Fruit fly (Drosophila melanogaster): Measurements from ENCODE around the gene Bub3.
A peak's percentile ranks its signal among the peaks of the same experiment; 100 is the strongest.

The Bub3 gene

DNA sequence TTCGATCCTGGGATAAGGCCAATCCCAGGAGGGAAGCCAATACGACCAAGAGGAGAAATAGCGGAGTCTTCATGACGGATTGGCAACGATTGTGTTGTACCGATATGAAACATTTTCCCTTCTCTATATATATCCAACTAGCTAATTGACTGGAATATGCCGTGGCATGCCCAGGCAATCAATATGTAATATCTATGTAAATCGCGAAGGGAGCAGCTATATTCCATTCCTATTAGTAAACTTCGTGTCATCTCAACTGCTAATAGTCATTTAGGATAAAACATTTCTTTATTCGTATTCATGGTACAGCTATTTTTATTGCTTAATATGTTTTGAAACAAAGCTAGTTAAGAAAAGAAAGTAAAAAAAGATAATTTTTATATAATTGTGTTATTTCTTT is 40.1 kb upstream of the Bub3 start, which contains the start of gene Dup99B:
Dup99B (minus strand) TSS at position 101 of the 400 bp plus-strand sequence.
- TF ChIP-seq az2 (GFP tag; optimal IDR thresholded peaks at IDR 0.05) = no peak
- TF ChIP-seq gem (tag; optimal IDR thresholded peaks at IDR 0.05) = no peak
- no peak for TF ChIP-seq ERR (GFP tag; optimal IDR thresholded peaks at IDR 0.05)
- no peak for TF ChIP-seq prd (optimal IDR thresholded peaks at IDR 0.05)
- TF ChIP-seq prd (GFP tag; IDR thresholded peaks at IDR 0.05) = no peak
- no peak for TF ChIP-seq CG10543 (GFP tag; optimal IDR thresholded peaks at IDR 0.05)
- no peak for TF ChIP-seq bab2 (GFP tag; optimal IDR thresholded peaks at IDR 0.05)
- no peak for TF ChIP-seq fd96Cb (tag; optimal IDR thresholded peaks at IDR 0.05)
- TF ChIP-seq CG3163 (GFP tag; optimal IDR thresholded peaks at IDR 0.05) = no peak
- TF ChIP-seq CG6689 (GFP tag; IDR thresholded peaks at IDR 0.05) = no peak
- TF ChIP-seq chn (GFP tag; optimal IDR thresholded peaks at IDR 0.05) = no peak
- TF ChIP-seq HLH54F (GFP tag; optimal IDR thresholded peaks at IDR 0.05) = no peak
- no peak for TF ChIP-seq lab (GFP tag; optimal IDR thresholded peaks at IDR 0.05)
- TF ChIP-seq CG1024 (GFP tag; IDR thresholded peaks at IDR 0.05) = no peak
- TF ChIP-seq CG1792 (GFP tag; optimal IDR thresholded peaks at IDR 0.05) = no peak
- TF ChIP-seq Gsc (GFP tag; IDR thresholded peaks at IDR 0.05) = no peak
- no peak for TF ChIP-seq cad (GFP tag; optimal IDR thresholded peaks at IDR 0.05)
- TF ChIP-seq CG12942 (GFP tag; optimal IDR thresholded peaks at IDR 0.05) = no peak
- no peak for TF ChIP-seq tin (GFP tag; optimal IDR thresholded peaks at IDR 0.05)

- TF ChIP-seq CG15601 (tag; optimal IDR thresholded peaks at IDR 0.05) (no peak), CkIIα-i1 (GFP tag; IDR thresholded peaks at IDR 0.05) (no peak), bowl (GFP tag; IDR thresholded peaks at IDR 0.05) (no peak), cas (GFP tag; IDR thresholded peaks at IDR 0.05) (no peak), CG2199 (GFP tag; IDR thresholded peaks at IDR 0.05) (peak; percentile 92), CG42726 (GFP tag; IDR thresholded peaks at IDR 0.05; ENCODE audit: partially characterized antibody) (no peak), fd102C (GFP tag; optimal IDR thresholded peaks at IDR 0.05) (no peak), lab (GFP tag; optimal IDR thresholded peaks at IDR 0.05) (no peak), D (optimal IDR thresholded peaks at IDR 0.05) (peak; percentile 71), D (GFP tag; optimal IDR thresholded peaks at IDR 0.05) (no peak)
These were observed 39.1 kb upstream of the Bub3 start, which contains the start of gene Obp99d for dm6 chr3R:29714314-29714713. Obp99d (plus strand) TSS chr3R:29714505.

DNA sequence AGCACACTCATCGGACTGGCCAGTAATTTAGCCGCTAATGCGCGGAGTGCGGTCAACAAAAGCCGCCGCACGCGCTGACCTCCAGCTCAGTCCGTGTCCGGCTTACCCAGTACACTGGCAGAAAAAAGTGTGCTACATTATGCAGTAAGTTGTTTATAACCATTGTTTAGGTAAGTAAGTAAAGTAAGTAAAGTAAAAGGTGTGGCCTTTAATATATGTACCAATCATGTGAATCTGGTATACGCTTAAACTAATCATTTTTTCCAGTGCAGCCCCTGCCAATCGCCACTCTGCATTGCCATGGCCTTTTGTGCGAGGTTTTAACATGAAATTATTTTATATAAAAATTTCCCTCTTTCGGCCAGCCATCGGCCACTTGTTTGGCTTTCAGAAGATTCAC is 36.2 kb upstream of the Bub3 start:
- TF ChIP-seq zen (tag; optimal IDR thresholded peaks at IDR 0.05) (no peak), sens (GFP tag) (peak; percentile 81), Optix (GFP tag; IDR thresholded peaks at IDR 0.05) (peak; percentile 46; the same call in 1 of the 3 replicates), Elba2 (GFP tag; optimal IDR thresholded peaks at IDR 0.05) (no peak), knrl (GFP tag; IDR thresholded peaks at IDR 0.05; ENCODE audit: partially characterized antibody) (no peak), Med (GFP tag) (peak; percentile 53), dmrt11E (tag; optimal IDR thresholded peaks at IDR 0.05) (peak; percentile 46), grau (tag; optimal IDR thresholded peaks at IDR 0.05) (peak; percentile 0), fd96Cb (tag; optimal IDR thresholded peaks at IDR 0.05) (peak; percentile 3), Pdp1 (GFP tag; optimal IDR thresholded peaks at IDR 0.05) (no peak), CG10979 (tag; optimal IDR thresholded peaks at IDR 0.05) (peak; percentile 11), CG7839 (tag; optimal IDR thresholded peaks at IDR 0.05) (peak; percentile 16), Camta (GFP tag; optimal IDR thresholded peaks at IDR 0.05) (peak; percentile 2), fu2 (GFP tag; optimal IDR thresholded peaks at IDR 0.05) (no peak), slp2 (GFP tag; optimal IDR thresholded peaks at IDR 0.05) (no peak), otp (GFP tag; IDR thresholded peaks at IDR 0.05) (0 out of 3 replicates have a peak, but pooled peaks have one; percentile 7), lmd (GFP tag; IDR thresholded peaks at IDR 0.05) (peak; percentile 33; the same call in 1 of the 2 replicates), ttk (GFP tag; IDR thresholded peaks at IDR 0.05) (peak; percentile 41; the same call in 1 of the 2 replicates), CG17328 (GFP tag; IDR thresholded peaks at IDR 0.05) (peak; percentile 59), CG9727 (GFP tag; optimal IDR thresholded peaks at IDR 0.05) (peak; percentile 5), CG17361 (GFP tag; IDR thresholded peaks at IDR 0.05) (no peak), Ada2b (GFP tag; IDR thresholded peaks at IDR 0.05) (0 out of 2 replicates have a peak, but pooled peaks have one; percentile 15), dmrt99B (tag; optimal IDR thresholded peaks at IDR 0.05) (peak; percentile 49), gem (tag; optimal IDR thresholded peaks at IDR 0.05) (peak; percentile 35), HmgZ (tag; optimal IDR thresholded peaks at IDR 0.05) (no peak)
